Worm (Caenorhabditis elegans) whole organism, L2 larva: ENCODE data around the gene amph-1.

ENCODE experiments used
- C34F6.9 ChIP-seq: fragments of 150-350 bp; optimal IDR thresholded peaks from 2 replicates; lab custom pipeline; 2014; ENCODE audit warnings: missing biosample characterization, missing genetic modification characterization
- F13H6.1 ChIP-seq: sonication (generic microtip); optimal IDR thresholded peaks from 2 replicates; lab custom pipeline; 2016; ENCODE audit warnings: missing genetic modification characterization, missing compliant biosample characterization
- R02D3.7 ChIP-seq: fragments of 150-350 bp; optimal IDR thresholded peaks from 2 replicates; lab custom pipeline; 2014; ENCODE audit warnings: missing biosample characterization, missing genetic modification characterization
- Y55F3AM.14 ChIP-seq: fragments of 200-800 bp; sonication (Bioruptor generic); optimal IDR thresholded peaks from 2 replicates; lab custom pipeline; 2018; ENCODE audit warnings: mild to moderate bottlenecking, missing genetic modification characterization, missing compliant biosample characterization
- ZK546.5 ChIP-seq: sonication (generic microtip); optimal IDR thresholded peaks from 2 replicates; lab custom pipeline; 2017; ENCODE audit warnings: missing biosample characterization, missing genetic modification characterization
- alr-1 ChIP-seq: fragments of 150-350 bp; optimal IDR thresholded peaks from 2 replicates; lab custom pipeline; 2014; ENCODE audit warnings: missing biosample characterization, missing genetic modification characterization
- aly-2 ChIP-seq: fragments of 150-350 bp; optimal IDR thresholded peaks from 2 replicates; lab custom pipeline; 2014; ENCODE audit warnings: missing biosample characterization, missing genetic modification characterization
- ama-1 ChIP-seq: fragments of 150-350 bp; optimal IDR thresholded peaks from 2 replicates; lab custom pipeline; 2018; ENCODE audit warnings: inconsistent platforms
- blmp-1 ChIP-seq: sonication (generic microtip); optimal IDR thresholded peaks from 2 replicates; lab custom pipeline; 2017; ENCODE audit warnings: missing genetic modification characterization, mild to moderate bottlenecking, missing compliant biosample characterization, antibody characterized with exemption, moderate library complexity; ENCODE audit not compliant: insufficient read depth
- ceh-16 ChIP-seq: fragments of 150-350 bp; optimal IDR thresholded peaks from 2 replicates; lab custom pipeline; 2014; ENCODE audit warnings: missing biosample characterization, missing genetic modification characterization
- ceh-82 ChIP-seq: fragments of 150-350 bp; optimal IDR thresholded peaks from 2 replicates; lab custom pipeline; 2014; ENCODE audit warnings: missing biosample characterization, missing genetic modification characterization
- crh-2 ChIP-seq: sonication (generic microtip); optimal IDR thresholded peaks from 2 replicates; lab custom pipeline; 2017; ENCODE audit warnings: missing biosample characterization, missing genetic modification characterization
- dmd-4 ChIP-seq: sonication (generic microtip); optimal IDR thresholded peaks from 2 replicates; lab custom pipeline; 2017; ENCODE audit warnings: missing biosample characterization, missing genetic modification characterization
- egl-27 ChIP-seq: sonication (generic microtip); optimal IDR thresholded peaks from 3 replicates; lab custom pipeline; 2017; ENCODE audit warnings: missing biosample characterization, missing genetic modification reagents, missing genetic modification characterization
- elt-1 ChIP-seq: fragments of 150-350 bp; optimal IDR thresholded peaks from 2 replicates; lab custom pipeline; 2014; ENCODE audit warnings: missing biosample characterization, missing genetic modification characterization
- elt-3 ChIP-seq: sonication (generic microtip); optimal IDR thresholded peaks from 2 replicates; lab custom pipeline; 2017; ENCODE audit warnings: missing biosample characterization, missing genetic modification characterization
- fos-1 ChIP-seq: fragments of 150-350 bp; optimal IDR thresholded peaks from 2 replicates; lab custom pipeline; 2014; ENCODE audit warnings: missing biosample characterization, missing genetic modification characterization
- gmeb-1 ChIP-seq: fragments of 150-350 bp; optimal IDR thresholded peaks from 2 replicates; lab custom pipeline; 2014; ENCODE audit warnings: missing biosample characterization, missing genetic modification characterization
- lin-11 ChIP-seq: fragments of 150-350 bp; sonication (generic microtip); optimal IDR thresholded peaks from 2 replicates; lab custom pipeline; 2014; ENCODE audit warnings: missing biosample characterization, missing genetic modification characterization, inconsistent platforms, mixed read lengths
- lin-13 ChIP-seq: fragments of 150-350 bp; optimal IDR thresholded peaks from 2 replicates; lab custom pipeline; 2014; ENCODE audit warnings: missing biosample characterization, missing genetic modification reagents, missing genetic modification characterization
- lin-39 ChIP-seq: fragments of 150-350 bp; optimal IDR thresholded peaks from 2 replicates; lab custom pipeline; 2014; ENCODE audit warnings: missing biosample characterization, missing genetic modification reagents, missing genetic modification characterization
- lsy-2 ChIP-seq, 2 experiments: fragments of 150-350 bp in 1 of 2; sonication (generic microtip) in 1 of 2; optimal IDR thresholded peaks; 2 replicates each; lab custom pipeline; 2014 to 2017; ENCODE audit warnings: missing biosample characterization in 2 of 2, missing genetic modification characterization in 2 of 2
- mab-5 ChIP-seq: fragments of 150-350 bp; optimal IDR thresholded peaks from 2 replicates; lab custom pipeline; 2014; ENCODE audit warnings: missing biosample characterization, missing genetic modification characterization
- mbf-1 ChIP-seq: sonication (generic microtip); optimal IDR thresholded peaks from 2 replicates; lab custom pipeline; 2017; ENCODE audit warnings: missing biosample characterization, missing genetic modification characterization
- mdl-1 ChIP-seq, 2 experiments: fragments of 150-350 bp in 1 of 2; sonication (generic microtip) in 1 of 2; optimal IDR thresholded peaks; 2 replicates each; lab custom pipeline; 2017; ENCODE audit warnings: missing biosample characterization in 2 of 2, missing genetic modification characterization in 2 of 2
- nhr-10 ChIP-seq: sonication (generic microtip); optimal IDR thresholded peaks from 2 replicates; lab custom pipeline; 2017; ENCODE audit warnings: missing biosample characterization, missing genetic modification characterization
- nhr-11 ChIP-seq: fragments of 150-350 bp; optimal IDR thresholded peaks from 2 replicates; lab custom pipeline; 2014; ENCODE audit warnings: missing biosample characterization, missing genetic modification characterization
- nhr-12 ChIP-seq: fragments of 150-350 bp; optimal IDR thresholded peaks from 2 replicates; lab custom pipeline; 2014; ENCODE audit warnings: missing biosample characterization, missing genetic modification characterization
- nhr-129 ChIP-seq: fragments of 150-350 bp; optimal IDR thresholded peaks from 2 replicates; lab custom pipeline; 2014; ENCODE audit warnings: missing biosample characterization, missing genetic modification characterization
- nhr-21 ChIP-seq: fragments of 150-350 bp; optimal IDR thresholded peaks from 2 replicates; lab custom pipeline; 2014; ENCODE audit warnings: missing biosample characterization, missing genetic modification characterization
- nhr-23 ChIP-seq: fragments of 150-350 bp; optimal IDR thresholded peaks from 2 replicates; lab custom pipeline; 2014; ENCODE audit warnings: missing biosample characterization, missing genetic modification reagents, missing genetic modification characterization
- nhr-237 ChIP-seq: fragments of 150-350 bp; optimal IDR thresholded peaks from 2 replicates; lab custom pipeline; 2014; ENCODE audit warnings: missing biosample characterization, missing genetic modification characterization
- nhr-25 ChIP-seq: fragments of 150-350 bp; sonication (generic microtip); optimal IDR thresholded peaks from 3 replicates; lab custom pipeline; 2014; ENCODE audit warnings: missing biosample characterization, missing genetic modification characterization
- nhr-6 ChIP-seq: fragments of 150-350 bp; optimal IDR thresholded peaks from 2 replicates; lab custom pipeline; 2014; ENCODE audit warnings: missing biosample characterization, missing genetic modification characterization
- nhr-77 ChIP-seq: fragments of 150-350 bp; optimal IDR thresholded peaks from 2 replicates; lab custom pipeline; 2014; ENCODE audit warnings: missing biosample characterization, missing genetic modification characterization
- peb-1 ChIP-seq: fragments of 150-350 bp; optimal IDR thresholded peaks from 2 replicates; lab custom pipeline; 2014; ENCODE audit warnings: missing biosample characterization, missing genetic modification characterization
- sem-4 ChIP-seq: fragments of 150-350 bp; optimal IDR thresholded peaks from 2 replicates; lab custom pipeline; 2014; ENCODE audit warnings: missing biosample characterization, missing genetic modification reagents, missing genetic modification characterization
- skn-1 ChIP-seq: sonication (generic microtip); optimal IDR thresholded peaks from 2 replicates; lab custom pipeline; 2017; ENCODE audit warnings: missing biosample characterization, missing genetic modification characterization
- sma-3 ChIP-seq: sonication (generic microtip); optimal IDR thresholded peaks from 2 replicates; lab custom pipeline; 2016; ENCODE audit warnings: missing genetic modification reagents, missing genetic modification characterization, missing compliant biosample characterization
- sma-9 ChIP-seq, 2 experiments: fragments of 150-350 bp in 1 of 2; sonication (generic microtip) in 1 of 2; optimal IDR thresholded peaks; 2 replicates each; lab custom pipeline; 2014 to 2016; ENCODE audit warnings: missing genetic modification characterization in 2 of 2, mild to moderate bottlenecking in 1 of 2, missing biosample characterization in 1 of 2, missing compliant biosample characterization in 1 of 2, missing genetic modification reagents in 1 of 2, moderate library complexity in 1 of 2
- snpc-4 ChIP-seq: fragments of 150-350 bp; optimal IDR thresholded peaks from 2 replicates; lab custom pipeline; 2014; ENCODE audit warnings: missing biosample characterization, missing genetic modification characterization
- unc-39 ChIP-seq: fragments of 150-350 bp; optimal IDR thresholded peaks from 2 replicates; lab custom pipeline; 2014; ENCODE audit warnings: missing biosample characterization, missing genetic modification characterization
- unc-55 ChIP-seq: fragments of 150-350 bp; sonication (generic microtip); optimal IDR thresholded peaks from 3 replicates; lab custom pipeline; 2014; ENCODE audit warnings: missing biosample characterization, missing genetic modification reagents, missing genetic modification characterization
- unc-62 ChIP-seq: fragments of 150-350 bp; optimal IDR thresholded peaks from 2 replicates; lab custom pipeline; 2014; ENCODE audit warnings: missing biosample characterization, missing genetic modification reagents, missing genetic modification characterization
- zag-1 ChIP-seq: fragments of 150-350 bp; optimal IDR thresholded peaks from 2 replicates; lab custom pipeline; 2014; ENCODE audit warnings: missing biosample characterization, missing genetic modification characterization
- ztf-1 ChIP-seq: fragments of 200-800 bp; sonication (Bioruptor generic); conservative IDR thresholded peaks from 2 replicates; pipeline ENCODE4 v1.3.6; 2022; ENCODE audit warnings: missing genetic modification characterization, missing compliant biosample characterization
- ztf-11 ChIP-seq: sonication (generic microtip); optimal IDR thresholded peaks from 2 replicates; lab custom pipeline; 2017; ENCODE audit warnings: missing biosample characterization, missing genetic modification characterization
- ztf-4 ChIP-seq: fragments of 150-350 bp; optimal IDR thresholded peaks from 2 replicates; lab custom pipeline; 2014; ENCODE audit warnings: missing biosample characterization, missing genetic modification characterization

amph-1 gene

ce11 chrIV:9669969-9670368 is 22.3 kb upstream of the amph-1 start:
- TF ChIP-seq Y55F3AM.14 (GFP tag; lab: Kevin White, UChicago) (no peak), nhr-237 (tag; lab: Kevin White, UChicago) (no peak), sem-4 (tag; lab: Kevin White, UChicago) (peak; percentile 21), fos-1 (tag; lab: Kevin White, UChicago) (peak; percentile 37), aly-2 (tag; lab: Kevin White, UChicago) (no peak), lin-11 (tag; lab: Kevin White, UChicago) (no peak), sma-3 (GFP tag; lab: Kevin White, UChicago) (peak; percentile 70), nhr-23 (tag; lab: Kevin White, UChicago) (no peak), nhr-21 (tag; lab: Kevin White, UChicago) (peak; percentile 81), nhr-25 (tag; lab: Kevin White, UChicago) (peak; percentile 68), nhr-6 (tag; lab: Kevin White, UChicago) (peak; percentile 81), ceh-16 (tag; lab: Kevin White, UChicago) (no peak), snpc-4 (tag; lab: Kevin White, UChicago) (no peak), mab-5 (tag; lab: Kevin White, UChicago) (no peak), nhr-12 (tag; lab: Kevin White, UChicago) (no peak), lin-39 (tag; lab: Kevin White, UChicago) (no peak), ztf-4 (tag; lab: Kevin White, UChicago) (no peak), zag-1 (tag; lab: Kevin White, UChicago) (no peak), unc-55 (GFP tag; lab: Kevin White, UChicago) (no peak), F13H6.1 (peak; percentile 9), sma-9 (GFP tag; optimal IDR thresholded peaks at IDR 0.05; lab: Kevin White, UChicago) (peak; percentile 93), sma-9 (tag; optimal IDR thresholded peaks at IDR 0.05; lab: Kevin White, UChicago) (no peak), mdl-1 (tag; optimal IDR thresholded peaks at IDR 0.05; lab: Kevin White, UChicago) (peak; percentile 59 to 83), C34F6.9 (tag; lab: Kevin White, UChicago) (no peak), mbf-1 (tag; lab: Kevin White, UChicago) (no peak), alr-1 (tag; lab: Kevin White, UChicago) (no peak), nhr-129 (tag; lab: Kevin White, UChicago) (peak; percentile 65), ztf-11 (tag; lab: Kevin White, UChicago) (no peak), unc-62 (GFP tag; lab: Kevin White, UChicago) (no peak), R02D3.7 (tag; lab: Kevin White, UChicago) (no peak), elt-1 (tag; lab: Kevin White, UChicago) (peak; percentile 77), blmp-1 (tag; lab: Kevin White, UChicago) (peak; percentile 61), dmd-4 (no peak), lin-13 (GFP tag; lab: Kevin White, UChicago) (peak; percentile 26), unc-39 (tag; lab: Kevin White, UChicago) (no peak), egl-27 (tag; lab: Kevin White, UChicago) (peak; percentile 33), nhr-77 (tag; lab: Kevin White, UChicago) (no peak), skn-1 (tag; lab: Kevin White, UChicago) (no peak), ZK546.5 (tag; lab: Kevin White, UChicago) (no peak), ama-1 (no peak), ztf-1 (GFP tag; lab: Robert Waterston, UW) (no peak), nhr-11 (tag; lab: Kevin White, UChicago) (no peak), lsy-2 (tag; optimal IDR thresholded peaks at IDR 0.05; lab: Kevin White, UChicago) (peak in 1 of 2 experiments; percentile 70), crh-2 (peak; percentile 30), nhr-10 (tag; lab: Kevin White, UChicago) (no peak), peb-1 (tag; lab: Kevin White, UChicago) (no peak), ceh-82 (tag; lab: Kevin White, UChicago) (no peak), gmeb-1 (tag; lab: Kevin White, UChicago) (peak; percentile 68), elt-3 (tag; lab: Kevin White, UChicago) (no peak)
